Worm (Caenorhabditis elegans) whole organism, mixed stage, embryonic: ENCODE measurements around the gene btb-12.

Source experiments
- nhr-237 ChIP-seq: fragments of 150-350 bp; optimal IDR thresholded peaks from 2 replicates; lab custom pipeline; 2014; ENCODE audit warnings: missing biosample characterization, missing genetic modification characterization
- nhr-76 ChIP-seq: sonication (generic microtip); optimal IDR thresholded peaks from 2 replicates; lab custom pipeline; 2017; ENCODE audit warnings: missing biosample characterization, missing genetic modification characterization
- pha-4 ChIP-seq: fragments of 150-350 bp; optimal IDR thresholded peaks from 2 replicates; lab custom pipeline; 2018; ENCODE audit warnings: missing biosample characterization, missing genetic modification reagents, missing genetic modification characterization
- snpc-4 ChIP-seq: fragments of 150-350 bp; optimal IDR thresholded peaks from 2 replicates; lab custom pipeline; 2014; ENCODE audit warnings: missing biosample characterization, missing genetic modification characterization
- unc-62 ChIP-seq: fragments of 150-350 bp; optimal IDR thresholded peaks from 2 replicates; lab custom pipeline; 2014; ENCODE audit warnings: missing biosample characterization, missing genetic modification reagents, missing genetic modification characterization

DNA sequence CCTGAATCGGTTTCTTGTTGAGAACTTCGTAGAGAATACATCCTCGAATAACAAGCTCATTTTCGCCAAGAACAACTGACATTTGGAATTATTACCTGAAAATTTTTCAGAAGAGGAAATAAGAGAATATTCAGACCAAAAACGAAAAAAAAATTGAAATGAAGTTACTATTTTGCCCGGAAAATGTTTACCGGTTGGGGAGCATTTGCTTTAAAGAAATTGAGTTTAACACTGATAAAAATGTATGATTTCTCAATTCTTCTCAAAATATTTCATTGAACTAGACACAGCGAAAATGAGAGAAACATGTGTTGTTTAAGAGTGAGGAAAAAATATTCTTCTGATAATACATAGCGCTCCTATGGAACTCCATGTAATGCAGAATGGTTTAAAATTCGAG is 38.6 kb upstream of the btb-12 start, which contains the start of gene fbxa-165:
- no peak for TF ChIP-seq pha-4
- TF ChIP-seq nhr-237 (tag; lab: Kevin White, UChicago): no peak
- TF ChIP-seq snpc-4 (tag; lab: Kevin White, UChicago): no peak
- no peak for TF ChIP-seq nhr-76 (tag; lab: Kevin White, UChicago)
- TF ChIP-seq unc-62 (GFP tag; lab: Kevin White, UChicago): no peak
